Fruit fly (Drosophila melanogaster) whole organism, embryonic: Measurements from ENCODE around the gene CG18269.
A peak's percentile ranks its signal among the peaks of the same experiment; 100 is the strongest.

Experiments
- Ada2b ChIP-seq: fragments of 200-800 bp; sonication (Bioruptor generic); IDR thresholded peaks from 2 replicates; pipeline ENCODE4 v1.3.6; 2022; ENCODE audit warnings: missing biosample characterization, missing genetic modification characterization
- Atf3 ChIP-seq: fragments of 200-800 bp; sonication (Bioruptor generic); optimal IDR thresholded peaks from 3 replicates; lab custom pipeline; 2016; ENCODE audit warnings: missing biosample characterization, missing genetic modification characterization
- CG10543 ChIP-seq: fragments of 200-800 bp; sonication (Bioruptor generic); optimal IDR thresholded peaks from 3 replicates; lab custom pipeline; 2017; ENCODE audit warnings: missing biosample characterization, mild to moderate bottlenecking, missing genetic modification characterization, moderate library complexity
- CG10565 ChIP-seq: fragments of 200-800 bp; sonication (Bioruptor generic); optimal IDR thresholded peaks from 3 replicates; lab custom pipeline; 2016; ENCODE audit warnings: missing biosample characterization, mild to moderate bottlenecking, missing genetic modification characterization
- CG12391 ChIP-seq: fragments of 200-800 bp; sonication (Bioruptor generic); optimal IDR thresholded peaks from 3 replicates; lab custom pipeline; 2018; ENCODE audit warnings: missing biosample characterization, mild to moderate bottlenecking, missing genetic modification characterization, moderate library complexity
- CG31365 ChIP-seq: fragments of 200-800 bp; sonication (Bioruptor generic); optimal IDR thresholded peaks from 2 replicates; lab custom pipeline; 2018; ENCODE audit warnings: missing biosample characterization, mild to moderate bottlenecking, missing genetic modification characterization
- CG32532 ChIP-seq: fragments of 200-800 bp; sonication (Bioruptor generic); IDR thresholded peaks from 2 replicates; pipeline ENCODE4 v1.3.6; 2022; ENCODE audit warnings: missing biosample characterization, missing genetic modification characterization
- CG4820 ChIP-seq: fragments of 200-800 bp; sonication (Bioruptor generic); optimal IDR thresholded peaks from 3 replicates; lab custom pipeline; 2016; ENCODE audit warnings: missing biosample characterization, missing genetic modification characterization
- CG4854 ChIP-seq: fragments of 200-800 bp; sonication (Bioruptor generic); optimal IDR thresholded peaks from 2 replicates; lab custom pipeline; 2016; ENCODE audit warnings: missing biosample characterization, missing genetic modification characterization, inconsistent platforms
- CG6654 ChIP-seq: fragments of 200-800 bp; sonication (Bioruptor generic); optimal IDR thresholded peaks from 2 replicates; lab custom pipeline; 2017; ENCODE audit warnings: missing biosample characterization, mild to moderate bottlenecking, missing genetic modification characterization
- CG6689 ChIP-seq: fragments of 200-800 bp; sonication (Bioruptor generic); IDR thresholded peaks from 2 replicates; pipeline ENCODE4 v1.3.6; 2022; ENCODE audit warnings: missing biosample characterization, missing genetic modification characterization
- CG7357 ChIP-seq: fragments of 200-800 bp; sonication (Bioruptor generic); IDR thresholded peaks from 3 replicates; pipeline ENCODE4 v1.3.6; 2022; ENCODE audit warnings: missing biosample characterization, missing genetic modification characterization
- CG9727 ChIP-seq: fragments of 200-800 bp; sonication (Bioruptor generic); optimal IDR thresholded peaks from 3 replicates; lab custom pipeline; 2017; ENCODE audit warnings: missing biosample characterization, mild to moderate bottlenecking, missing genetic modification characterization
- CHES-1-like ChIP-seq: fragments of 200-800 bp; sonication (Bioruptor generic); optimal IDR thresholded peaks from 2 replicates; lab custom pipeline; 2016; ENCODE audit warnings: missing biosample characterization, missing genetic modification characterization
- CTCF ChIP-seq: fragments of 200-800 bp; sonication (Bioruptor generic); optimal IDR thresholded peaks from 2 replicates; lab custom pipeline; 2017; ENCODE audit warnings: missing biosample characterization, mild to moderate bottlenecking, missing genetic modification characterization, moderate library complexity
- CoRest ChIP-seq: fragments of 200-800 bp; sonication (Bioruptor generic); optimal IDR thresholded peaks from 3 replicates; lab custom pipeline; 2018; ENCODE audit warnings: missing biosample characterization, mild to moderate bottlenecking, missing genetic modification characterization, moderate library complexity
- D19A ChIP-seq: fragments of 200-800 bp; optimal IDR thresholded peaks from 3 replicates; lab custom pipeline; 2019; ENCODE audit warnings: missing biosample characterization, mild to moderate bottlenecking, missing genetic modification characterization, moderate library complexity
- Dfd ChIP-seq, 2 experiments: fragments of >200 bp; optimal IDR thresholded peaks; 2 replicates each; lab custom pipeline; 2017; ENCODE audit warnings: missing biosample characterization in 2 of 2, missing genetic modification characterization in 2 of 2
- Dref ChIP-seq: fragments of 200-800 bp; sonication (Bioruptor generic); IDR thresholded peaks from 2 replicates; pipeline ENCODE4 v1.3.6; 2022; ENCODE audit warnings: missing biosample characterization, missing genetic modification characterization
- E2f1 ChIP-seq: fragments of 200-800 bp; sonication (Bioruptor generic); IDR thresholded peaks from 2 replicates; pipeline ENCODE4 v1.3.6; 2022; ENCODE audit warnings: missing biosample characterization, missing genetic modification characterization
- Ets97D ChIP-seq: fragments of 200-800 bp; sonication (Bioruptor generic); optimal IDR thresholded peaks from 3 replicates; lab custom pipeline; 2016; ENCODE audit warnings: missing biosample characterization, missing genetic modification characterization
- Fer1 ChIP-seq: fragments of 200-800 bp; sonication (Bioruptor generic); optimal IDR thresholded peaks from 2 replicates; lab custom pipeline; 2017; ENCODE audit warnings: missing biosample characterization, mild to moderate bottlenecking, missing genetic modification characterization
- Fer2 ChIP-seq: fragments of 200-800 bp; sonication (Bioruptor generic); optimal IDR thresholded peaks from 2 replicates; lab custom pipeline; 2018; ENCODE audit warnings: missing biosample characterization, mild to moderate bottlenecking, missing genetic modification characterization, moderate library complexity
- Gug ChIP-seq: fragments of 200-800 bp; sonication (Bioruptor generic); IDR thresholded peaks from 4 replicates; pipeline ENCODE4 v1.3.6; 2022; ENCODE audit warnings: missing biosample characterization, missing genetic modification characterization
- HmgD ChIP-seq: fragments of 200-800 bp; sonication (Bioruptor generic); optimal IDR thresholded peaks from 3 replicates; lab custom pipeline; 2016; ENCODE audit warnings: missing biosample characterization, missing genetic modification characterization
- Lpt ChIP-seq: fragments of >200 bp; optimal IDR thresholded peaks from 2 replicates; lab custom pipeline; 2018; ENCODE audit warnings: missing biosample characterization, missing genetic modification characterization
- MTF-1 ChIP-seq: fragments of 200-800 bp; sonication (Bioruptor generic); optimal IDR thresholded peaks from 2 replicates; lab custom pipeline; 2018; ENCODE audit warnings: missing biosample characterization, mild to moderate bottlenecking, missing genetic modification characterization, borderline replicate concordance
- Mes4 ChIP-seq: fragments of 200-800 bp; sonication (Bioruptor generic); optimal IDR thresholded peaks from 2 replicates; lab custom pipeline; 2016; ENCODE audit warnings: missing biosample characterization, missing genetic modification characterization
- Neu2 ChIP-seq: fragments of 200-800 bp; sonication (Bioruptor generic); optimal IDR thresholded peaks from 3 replicates; lab custom pipeline; 2016; ENCODE audit warnings: missing biosample characterization, missing genetic modification characterization, borderline replicate concordance
- Ssrp ChIP-seq: fragments of 200-800 bp; sonication (Bioruptor generic); optimal IDR thresholded peaks from 2 replicates; lab custom pipeline; 2018; ENCODE audit warnings: missing biosample characterization, mild to moderate bottlenecking, missing genetic modification characterization, moderate library complexity
- chinmo ChIP-seq: fragments of 200-800 bp; sonication (Bioruptor generic); IDR thresholded peaks from 4 replicates; pipeline ENCODE4 v1.3.6; 2022; ENCODE audit warnings: missing biosample characterization, missing genetic modification characterization; ENCODE audit not compliant: partially characterized antibody
- croc ChIP-seq: fragments of 200-800 bp; sonication (Bioruptor generic); conservative IDR thresholded peaks from 3 replicates; pipeline ENCODE4 v1.3.6; 2022; ENCODE audit warnings: missing biosample characterization, missing genetic modification characterization
- emc ChIP-seq: fragments of 200-800 bp; sonication (Bioruptor generic); optimal IDR thresholded peaks from 2 replicates; lab custom pipeline; 2016; ENCODE audit warnings: missing biosample characterization, missing genetic modification characterization
- ham ChIP-seq: fragments of 200-800 bp; sonication (Bioruptor generic); IDR thresholded peaks from 2 replicates; pipeline ENCODE4 v1.3.6; 2022; ENCODE audit warnings: missing biosample characterization, missing genetic modification characterization
- ken ChIP-seq: fragments of 200-800 bp; sonication (Bioruptor generic); IDR thresholded peaks from 3 replicates; pipeline ENCODE4 v1.3.6; 2022; ENCODE audit warnings: missing biosample characterization, missing genetic modification characterization
- lab ChIP-seq: fragments of 200-800 bp; sonication (Bioruptor generic); optimal IDR thresholded peaks from 3 replicates; lab custom pipeline; 2017; ENCODE audit warnings: missing biosample characterization, missing genetic modification characterization, mild to moderate bottlenecking, moderate library complexity, missing genetic modification reagents
- lola ChIP-seq, 3 experiments: fragments of >200 bp in 2 of 3; fragments of 200-800 bp in 1 of 3; sonication (Bioruptor generic) in 1 of 3; optimal IDR thresholded peaks; 2 replicates each; lab custom pipeline; 2017 to 2019; ENCODE audit warnings: missing biosample characterization in 3 of 3, missing genetic modification characterization in 3 of 3, mild to moderate bottlenecking in 1 of 3, moderate library complexity in 1 of 3
- lov ChIP-seq, 2 experiments: fragments of 200-800 bp in 1 of 2; fragments of >200 bp in 1 of 2; sonication (Bioruptor generic) in 1 of 2; IDR thresholded peaks in 1 of 2; optimal IDR thresholded peaks in 1 of 2; 2 replicates in 1 of 2; 3 replicates in 1 of 2; pipeline versions ENCODE4 v1.3.6 to Lab custom; 2017 to 2022; ENCODE audit warnings: missing biosample characterization in 1 of 2, missing genetic modification characterization in 1 of 2
- mam ChIP-seq: fragments of 200-800 bp; sonication (Bioruptor generic); optimal IDR thresholded peaks from 3 replicates; lab custom pipeline; 2016; ENCODE audit warnings: missing biosample characterization, missing genetic modification characterization
- nau ChIP-seq: fragments of 200-800 bp; sonication (Bioruptor generic); optimal IDR thresholded peaks from 3 replicates; lab custom pipeline; 2017; ENCODE audit warnings: missing biosample characterization, mild to moderate bottlenecking, missing genetic modification characterization, missing genetic modification reagents
- nmo ChIP-seq: fragments of 200-800 bp; sonication (Bioruptor generic); optimal IDR thresholded peaks from 2 replicates; lab custom pipeline; 2018; ENCODE audit warnings: missing biosample characterization, mild to moderate bottlenecking, missing genetic modification characterization, moderate library complexity
- otp ChIP-seq: fragments of 200-800 bp; sonication (Bioruptor generic); IDR thresholded peaks from 3 replicates; pipeline ENCODE4, ENCODE4 v1.3.6; 2022; ENCODE audit warnings: missing biosample characterization, missing genetic modification characterization
- pfk ChIP-seq: fragments of 200-800 bp; sonication (Bioruptor generic); optimal IDR thresholded peaks from 2 replicates; lab custom pipeline; 2018; ENCODE audit warnings: missing biosample characterization, mild to moderate bottlenecking, missing genetic modification characterization, moderate library complexity
- pros ChIP-seq: fragments of 200-800 bp; sonication (Bioruptor generic); optimal IDR thresholded peaks from 3 replicates; lab custom pipeline; 2019; ENCODE audit warnings: missing biosample characterization, mild to moderate bottlenecking, missing genetic modification characterization, moderate library complexity
- slp2 ChIP-seq: fragments of 200-800 bp; sonication (Bioruptor generic); optimal IDR thresholded peaks from 2 replicates; lab custom pipeline; 2016; ENCODE audit warnings: missing biosample characterization, missing genetic modification characterization
- zen2 ChIP-seq: fragments of 200-800 bp; sonication (Bioruptor generic); IDR thresholded peaks from 3 replicates; pipeline ENCODE4 v1.3.6; 2022; ENCODE audit warnings: missing biosample characterization, missing genetic modification characterization; ENCODE audit not compliant: partially characterized antibody
- zf30C ChIP-seq: fragments of 200-800 bp; sonication (Bioruptor generic); optimal IDR thresholded peaks from 3 replicates; lab custom pipeline; 2018; ENCODE audit warnings: missing biosample characterization, mild to moderate bottlenecking, missing genetic modification characterization
- zfh2 ChIP-seq: fragments of 200-800 bp; sonication (Bioruptor generic); optimal IDR thresholded peaks from 2 replicates; lab custom pipeline; 2016; ENCODE audit warnings: missing biosample characterization, missing genetic modification characterization

Gene CG18269

DNA sequence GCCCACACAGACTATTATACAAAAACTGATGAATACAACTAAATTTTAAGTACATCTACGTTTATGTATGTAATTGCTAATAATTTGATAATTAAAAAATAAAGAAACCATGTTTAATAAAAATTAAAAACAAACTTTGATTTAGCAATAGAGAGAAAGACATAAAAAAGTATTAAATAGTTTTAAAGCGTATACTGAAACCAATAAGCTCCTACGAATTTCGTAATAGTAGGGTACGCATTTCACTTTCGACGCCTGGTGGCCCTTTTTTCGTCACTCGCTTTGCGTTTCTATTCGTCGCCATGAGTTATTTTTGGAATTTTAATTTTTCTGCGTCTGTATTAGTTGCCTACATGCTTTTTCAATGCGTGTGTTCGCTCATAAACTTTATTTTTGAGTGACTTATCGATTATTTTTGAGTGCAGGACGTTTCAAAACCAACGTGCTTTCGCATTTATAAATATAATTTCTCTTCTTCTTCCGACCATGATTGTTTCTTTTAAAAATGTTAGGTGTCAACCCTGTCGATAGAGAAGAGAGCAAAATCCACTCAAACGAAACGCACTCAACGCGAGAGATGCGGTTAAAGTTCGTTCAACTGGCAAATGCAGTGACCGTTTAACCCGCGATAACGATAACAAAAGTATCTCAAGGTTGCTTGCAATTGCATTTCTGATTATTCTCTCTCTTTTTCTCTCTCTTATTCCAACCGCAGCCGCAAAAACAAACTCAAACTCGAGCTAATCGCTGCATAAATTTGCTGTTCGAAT, 4.9 kb upstream of the CG18269 start, which contains the start of gene Oscillin (continued):
- TF ChIP-seq Dref (GFP tag; lab: Robert Waterston, UW) (no peak), D19A (tag; lab: Kevin White, UChicago) (peak; percentile 96), CG12391 (tag; lab: Kevin White, UChicago) (peak; percentile 48), zf30C (no peak), CG10565 (GFP tag; lab: Kevin White, UChicago) (peak; percentile 27), MTF-1 (GFP tag; lab: Kevin White, UChicago) (peak; percentile 34), Ssrp (tag; lab: Kevin White, UChicago) (peak; percentile 85), CG6689 (peak; percentile 80), CG6654 (peak; percentile 45), CHES-1-like (no peak), Neu2 (GFP tag; lab: Kevin White, UChicago) (no peak), CG10543 (GFP tag; lab: Kevin White, UChicago) (peak; percentile 47), Fer1 (GFP tag; lab: Kevin White, UChicago) (peak; percentile 87), chinmo (GFP tag; lab: Robert Waterston, UW) (peak; percentile 85; the same call in 3 of the 4 replicates), CG9727 (GFP tag; lab: Kevin White, UChicago) (peak; percentile 88), Mes4 (GFP tag; lab: Kevin White, UChicago) (peak; percentile 38), nau (GFP tag; lab: Kevin White, UChicago) (peak; percentile 66), zen2 (GFP tag; lab: Robert Waterston, UW) (peak; percentile 89), Atf3 (GFP tag; lab: Kevin White, UChicago) (no peak), CG7357 (GFP tag; lab: Robert Waterston, UW) (no peak; the same call in 2 of the 3 replicates), HmgD (no peak), pros (GFP tag; lab: Kevin White, UChicago) (peak; percentile 36), zfh2 (no peak), CoRest (tag; lab: Kevin White, UChicago) (peak; percentile 85), pfk (GFP tag; lab: Kevin White, UChicago) (no peak), emc (GFP tag; lab: Kevin White, UChicago) (no peak), lab (peak; percentile 88), ken (GFP tag; lab: Robert Waterston, UW) (peak; percentile 68; the same call in 2 of the 3 replicates), CG31365 (tag; lab: Kevin White, UChicago) (no peak), nmo (peak; percentile 93), ham (GFP tag; lab: Robert Waterston, UW) (no peak), Ets97D (GFP tag; lab: Kevin White, UChicago) (no peak), E2f1 (GFP tag; lab: Robert Waterston, UW) (peak; percentile 79), slp2 (GFP tag; lab: Kevin White, UChicago) (peak; percentile 44), CG4854 (GFP tag; lab: Kevin White, UChicago) (peak; percentile 48), CG4820 (GFP tag; lab: Kevin White, UChicago) (peak; percentile 65), mam (GFP tag; lab: Kevin White, UChicago) (peak; percentile 41), lov (optimal IDR thresholded peaks at IDR 0.05; lab: Kevin White, UChicago) (no peak), lov (GFP tag; IDR thresholded peaks at IDR 0.05; lab: Robert Waterston, UW) (peak; percentile 77; the same call in 2 of the 3 replicates), lola (GFP tag; optimal IDR thresholded peaks at IDR 0.05; lab: Kevin White, UChicago) (peak in 1 of 3 experiments; percentile 87), CTCF (GFP tag; lab: Kevin White, UChicago) (peak; percentile 12), Ada2b (peak; percentile 73), Gug (0 out of 4 replicates have a peak, but pooled peaks have one; percentile 53), otp (GFP tag; lab: Robert Waterston, UW) (no peak), croc (GFP tag; lab: Robert Waterston, UW) (peak; percentile 72; the same call in 2 of the 3 replicates), CG32532 (peak; percentile 90), Dfd (GFP tag; optimal IDR thresholded peaks at IDR 0.05; lab: Kevin White, UChicago) (no peak), Fer2 (tag; lab: Kevin White, UChicago) (peak; percentile 74), Lpt (GFP tag; lab: Kevin White, UChicago) (no peak)
